Worm (Caenorhabditis elegans) whole organism, L1 larva: Measurements from ENCODE around the gene T05C12.9.

Source experiments
- ama-1 ChIP-seq: fragments of 150-350 bp; optimal IDR thresholded peaks from 2 replicates; lab custom pipeline; 2014
- elt-2 ChIP-seq: sonication (generic microtip); optimal IDR thresholded peaks from 2 replicates; lab custom pipeline; 2016; ENCODE audit warnings: missing genetic modification characterization, mild to moderate bottlenecking, inconsistent platforms, missing compliant biosample characterization, missing genetic modification reagents
- elt-3 ChIP-seq, 6 experiments: fragments of 150-350 bp in 1 of 6; sonication (generic microtip); optimal IDR thresholded peaks; 2 replicates each; lab custom pipeline; 2017 to 2018; ENCODE audit warnings: missing biosample characterization in 6 of 6, missing genetic modification characterization in 6 of 6, inconsistent platforms in 1 of 6
- jun-1 ChIP-seq: fragments of 150-350 bp; optimal IDR thresholded peaks from 2 replicates; lab custom pipeline; 2014; ENCODE audit warnings: missing biosample characterization, missing genetic modification reagents, missing genetic modification characterization
- swsn-7 ChIP-seq: sonication (generic microtip); optimal IDR thresholded peaks from 2 replicates; lab custom pipeline; 2016; ENCODE audit warnings: missing genetic modification characterization, missing compliant biosample characterization

ce11 chrII:8152711-8153325, 40.2 kb downstream of the T05C12.9 start:
- TF ChIP-seq swsn-7 (tag; lab: Kevin White, UChicago) (no peak), jun-1 (tag; lab: Kevin White, UChicago) (no peak), elt-3 (tag; optimal IDR thresholded peaks at IDR 0.05; lab: Kevin White, UChicago) (no peak), ama-1 (lab: Kevin White, UChicago) (no peak), elt-2 (tag; lab: Kevin White, UChicago) (no peak)
